Worm (Caenorhabditis elegans) whole organism, L4/young adult: ENCODE data around the gene msp-78.
A peak's percentile ranks its signal among the peaks of the same experiment; 100 is the strongest.
"Not testable (repeated sequence)": the region's sequence is repeated elsewhere in the genome, so short reads cannot be mapped to it uniquely, and the experiment has no call there.

ENCODE experiments used
- W03F9.2 ChIP-seq: fragments of 150-350 bp; optimal IDR thresholded peaks from 2 replicates; lab custom pipeline; 2014; ENCODE audit warnings: missing biosample characterization, missing genetic modification characterization
- dao-5 ChIP-seq: sonication (generic microtip); optimal IDR thresholded peaks from 2 replicates; lab custom pipeline; 2016; ENCODE audit warnings: missing genotype, missing genetic modification characterization, moderate library complexity, missing compliant biosample characterization
- him-1 ChIP-seq: sonication (generic microtip); optimal IDR thresholded peaks from 2 replicates; lab custom pipeline; 2016; ENCODE audit warnings: missing genotype, missing genetic modification reagents, missing genetic modification characterization, missing compliant biosample characterization

The msp-78 gene

DNA sequence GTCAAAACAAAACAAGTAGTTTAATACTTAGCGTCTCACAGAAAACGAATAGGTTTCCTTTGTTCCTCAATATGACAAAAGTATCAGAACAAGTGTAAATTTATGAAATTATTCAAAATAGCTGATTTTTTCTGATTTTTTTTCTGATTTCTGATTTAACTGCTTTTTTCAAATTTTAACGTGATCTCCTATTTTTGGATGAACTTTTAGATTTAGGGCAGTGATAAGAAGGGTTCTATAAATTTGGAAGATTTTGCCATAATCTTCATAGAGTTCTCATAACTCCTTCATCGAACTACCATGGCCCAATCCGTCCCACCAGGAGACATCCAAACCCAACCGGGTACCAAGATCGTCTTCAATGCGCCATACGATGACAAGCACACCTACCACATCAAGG, at the start of gene msp-78:
Gene msp-78 (plus strand): TSS at position 301 of the 400 bp plus-strand sequence.
- not testable (repeated sequence) for TF ChIP-seq him-1; W03F9.2 (tag; lab: Kevin White, UChicago); dao-5 (tag; lab: Kevin White, UChicago)

DNA sequence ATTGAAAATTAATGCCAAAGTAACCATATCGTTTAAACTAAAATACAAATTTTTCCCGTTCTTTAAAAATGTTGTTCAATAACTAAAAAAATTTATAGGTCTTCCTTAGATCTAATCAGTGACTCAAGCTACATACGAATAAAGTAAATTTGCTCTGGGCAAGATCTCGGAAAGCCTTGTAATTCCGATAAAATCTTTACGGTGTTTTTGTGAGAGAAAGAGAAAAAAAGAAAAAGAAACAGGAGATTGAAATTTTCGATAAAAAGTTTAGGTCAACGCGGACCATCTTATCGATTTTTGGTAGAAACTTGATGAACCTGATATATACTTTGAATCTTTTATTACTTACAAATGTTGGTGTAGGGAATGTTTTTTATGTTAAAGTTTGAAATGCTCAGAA, 46.7 kb upstream of the msp-78 start:
- TF ChIP-seq W03F9.2 (tag; lab: Kevin White, UChicago) (no peak), him-1 (no peak), dao-5 (tag; lab: Kevin White, UChicago) (no peak)

DNA sequence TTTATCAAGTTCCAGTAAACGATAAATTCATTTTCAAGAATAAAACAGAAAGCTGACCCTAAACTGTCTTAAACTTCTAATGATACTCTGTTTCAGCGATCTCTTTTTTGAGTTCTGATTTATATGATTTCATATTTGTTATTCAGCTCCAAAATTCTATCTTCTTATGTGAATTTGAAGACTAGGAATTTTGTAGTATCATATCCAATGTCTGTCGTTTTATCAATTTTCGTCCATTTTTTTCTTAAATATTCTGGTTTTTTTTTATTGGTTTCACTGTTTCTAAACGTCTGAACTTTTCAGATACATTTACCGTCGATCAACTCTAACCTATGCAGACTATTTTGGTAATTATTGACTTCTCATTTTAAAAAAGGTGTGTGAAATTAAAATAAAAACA, 44.9 kb upstream of the msp-78 start, which contains the start of the genes nhr-138 and C28D4.18:
Gene nhr-138 (plus strand): TSS at position 304 of the 400 bp plus-strand sequence.
Gene C28D4.18 (plus strand): TSS at position 333 of the 400 bp plus-strand sequence.
- TF ChIP-seq dao-5 (tag; lab: Kevin White, UChicago) (no peak), him-1 (no peak), W03F9.2 (tag; lab: Kevin White, UChicago) (no peak)

DNA sequence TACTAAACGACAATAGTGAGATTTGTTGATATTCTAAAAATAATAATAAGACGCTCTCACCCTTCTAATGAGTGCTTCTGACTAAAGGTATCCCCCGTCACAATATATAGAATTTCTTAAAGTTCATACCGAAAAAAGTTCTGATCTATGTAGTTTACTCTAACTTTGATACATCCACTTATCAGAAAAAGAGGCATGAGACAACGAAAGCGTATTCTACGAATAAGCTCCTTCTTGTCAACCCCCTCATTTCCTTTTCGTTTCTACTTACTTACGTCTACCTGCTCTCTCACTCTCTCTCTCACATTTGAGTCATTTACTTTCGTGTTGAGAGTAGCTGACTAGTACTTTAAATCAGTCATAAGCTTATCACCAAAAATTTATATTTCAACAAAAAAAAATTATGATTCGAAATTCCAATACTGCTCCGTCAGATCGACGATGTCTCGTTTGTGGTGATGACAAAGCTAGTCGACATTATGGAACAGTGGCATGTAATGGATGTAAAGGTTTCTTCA, 44.3 kb upstream of the msp-78 start:
- TF ChIP-seq W03F9.2 (tag; lab: Kevin White, UChicago): no peak
- no peak for TF ChIP-seq dao-5 (tag; lab: Kevin White, UChicago)
- no peak for TF ChIP-seq him-1

DNA sequence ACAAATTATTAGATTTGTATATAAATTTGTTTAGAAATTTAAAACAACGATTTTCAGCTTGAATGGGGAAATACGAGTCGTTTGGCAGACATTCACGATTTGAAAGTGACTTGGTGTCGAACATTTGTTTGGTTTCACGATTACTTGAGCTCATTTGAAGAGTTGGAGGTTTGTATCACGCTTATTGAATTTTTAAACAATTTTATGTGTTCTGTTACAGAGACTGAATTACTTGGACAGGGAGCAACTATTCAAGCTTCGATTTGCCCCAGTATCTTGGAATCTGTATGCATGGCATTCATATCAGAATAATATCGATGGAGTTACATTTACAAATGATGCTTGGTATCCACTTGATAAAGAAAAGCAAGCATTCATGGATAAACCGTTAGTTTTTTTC, 42.6 kb upstream of the msp-78 start:
- TF ChIP-seq dao-5 (tag; lab: Kevin White, UChicago) (no peak), W03F9.2 (tag; lab: Kevin White, UChicago) (no peak), him-1 (no peak)

DNA sequence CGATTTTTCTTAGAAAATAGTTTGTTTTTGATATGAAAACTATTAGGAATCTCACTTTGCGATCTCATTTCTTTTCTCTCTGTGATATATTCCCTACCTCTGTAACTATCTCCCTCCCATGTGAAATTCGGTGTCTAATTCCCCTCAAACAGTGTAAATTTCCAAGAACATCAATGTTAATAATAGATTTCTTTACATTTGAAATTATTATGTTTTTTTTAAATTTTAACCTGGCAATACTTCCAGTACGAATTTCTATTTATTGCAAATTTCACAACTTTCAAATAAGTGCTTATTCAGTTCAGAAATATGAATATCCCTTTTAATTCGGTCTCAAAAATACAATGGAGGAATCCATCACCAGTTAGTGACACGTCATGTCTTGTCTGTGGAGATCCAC, 41.5 kb upstream of the msp-78 start, which contains the start of gene nhr-100:
Gene nhr-100 (plus strand): TSS at position 301 of the 400 bp plus-strand sequence.
- no peak for TF ChIP-seq him-1

DNA sequence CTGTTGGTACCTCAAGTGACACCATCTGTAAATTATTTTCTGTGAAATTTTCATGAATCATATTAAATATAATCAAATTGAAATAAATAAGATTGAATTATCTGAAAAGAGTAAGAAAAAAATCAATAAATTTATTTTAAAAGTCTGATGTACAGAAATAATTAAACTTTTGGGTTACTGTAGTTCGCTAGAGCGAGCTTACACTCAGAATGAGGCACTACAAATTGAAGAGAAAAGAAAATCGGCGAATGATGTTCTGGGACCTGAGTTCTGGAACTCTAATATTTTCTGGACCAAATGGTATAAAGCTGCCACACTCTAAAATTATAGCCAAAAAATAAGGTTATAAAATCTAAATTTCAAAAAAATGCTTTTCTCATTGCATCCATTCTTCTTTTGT, 35.9 kb upstream of the msp-78 start:
- TF ChIP-seq W03F9.2 (tag; lab: Kevin White, UChicago): peak; percentile 5
- TF ChIP-seq dao-5 (tag; lab: Kevin White, UChicago): no peak
- TF ChIP-seq him-1: no peak

DNA sequence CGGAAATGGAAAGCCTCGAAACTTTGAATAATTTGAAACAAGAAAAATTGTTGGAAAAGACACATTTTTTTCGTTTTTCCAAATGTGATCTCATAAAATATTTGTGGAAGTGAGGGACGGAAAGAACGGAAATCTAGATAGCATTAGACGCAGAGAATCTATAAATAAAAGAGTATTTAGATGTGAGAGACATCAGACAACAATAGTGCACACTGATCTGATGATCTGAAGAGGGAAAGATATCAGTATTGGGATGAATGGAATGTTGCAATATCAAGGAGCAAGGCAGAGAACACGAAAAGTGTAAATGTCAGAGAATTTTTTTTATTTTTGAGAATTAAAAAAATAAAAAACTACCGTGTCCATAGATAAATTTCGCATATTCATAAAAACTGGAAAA, 35.0 kb upstream of the msp-78 start:
- TF ChIP-seq W03F9.2 (tag; lab: Kevin White, UChicago) (no peak), dao-5 (tag; lab: Kevin White, UChicago) (no peak), him-1 (no peak)

DNA sequence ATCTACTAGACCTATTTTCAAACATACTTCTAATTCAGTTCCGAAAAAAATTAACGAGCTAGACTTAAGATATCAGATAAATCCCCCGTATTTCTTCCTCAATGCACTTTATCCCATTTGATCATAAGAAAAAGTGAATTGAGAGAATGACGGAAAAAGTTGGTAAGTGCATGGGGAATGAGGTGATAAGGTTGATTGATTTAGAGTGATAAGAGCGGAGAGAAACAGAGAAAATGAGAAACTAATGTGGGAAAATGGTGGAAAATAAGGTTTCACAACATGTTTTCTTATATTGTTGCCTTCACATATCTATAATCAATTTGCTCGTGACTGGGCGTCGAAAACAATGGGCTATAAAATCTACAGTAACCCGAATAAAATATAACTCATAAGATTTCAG, 34.1 kb upstream of the msp-78 start:
- TF ChIP-seq him-1 (no peak), W03F9.2 (tag; lab: Kevin White, UChicago) (peak; percentile 21), dao-5 (tag; lab: Kevin White, UChicago) (no peak)

DNA sequence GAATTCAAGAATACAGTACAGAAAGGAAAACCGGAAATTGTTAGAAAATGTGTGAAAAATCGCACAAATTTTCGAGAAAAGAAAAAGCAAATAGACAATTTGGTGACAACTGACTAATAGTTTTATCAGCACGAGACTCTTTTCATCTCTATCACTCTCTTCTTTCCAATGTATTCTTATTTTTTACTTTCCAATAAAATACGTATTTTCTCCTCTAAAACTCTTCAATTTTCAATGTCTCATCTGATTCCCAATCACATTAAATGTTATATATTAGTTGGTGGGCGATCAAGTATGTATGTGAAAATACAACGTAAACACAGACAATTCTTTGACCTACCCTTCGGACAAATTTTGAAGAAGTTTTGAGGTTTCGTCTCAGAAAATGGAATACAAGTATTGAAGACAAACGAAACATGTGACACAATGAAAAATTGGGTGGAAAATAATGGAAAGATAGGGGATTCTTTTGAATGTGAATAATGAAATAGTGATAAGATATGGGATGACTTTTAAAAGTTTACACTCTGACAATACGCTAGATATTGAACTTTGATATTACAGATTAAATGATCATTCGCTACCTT, 32.5 kb upstream of the msp-78 start, which contains the start of gene cka-1:
Gene cka-1 (minus strand): TSS at position 418 of the 587 bp plus-strand sequence.
- TF ChIP-seq W03F9.2 (tag; lab: Kevin White, UChicago) (no peak), dao-5 (tag; lab: Kevin White, UChicago) (no peak), him-1 (no peak)

DNA sequence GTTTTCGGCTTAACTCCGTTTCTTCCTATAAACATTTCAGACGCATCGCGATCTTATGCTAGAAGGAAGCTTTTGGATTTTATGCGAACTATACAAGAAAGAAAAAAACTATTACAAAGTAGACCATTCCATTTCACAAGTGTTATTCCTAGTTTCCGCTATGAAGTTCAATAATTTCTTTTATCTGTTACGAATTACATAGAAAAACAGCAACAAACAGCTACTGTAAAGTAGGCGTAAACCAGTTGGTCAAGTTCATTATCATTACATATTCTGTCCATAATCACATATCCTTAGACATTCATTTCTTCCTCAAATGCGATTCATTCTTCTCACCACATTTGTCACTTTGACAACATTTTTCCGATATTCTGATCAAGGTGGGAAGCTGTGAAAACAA, 31.7 kb upstream of the msp-78 start, which contains the start of gene C28D4.10:
Gene C28D4.10 (plus strand): TSS at position 301 of the 400 bp plus-strand sequence.
- TF ChIP-seq him-1 (no peak), W03F9.2 (tag; lab: Kevin White, UChicago) (no peak), dao-5 (tag; lab: Kevin White, UChicago) (no peak)

DNA sequence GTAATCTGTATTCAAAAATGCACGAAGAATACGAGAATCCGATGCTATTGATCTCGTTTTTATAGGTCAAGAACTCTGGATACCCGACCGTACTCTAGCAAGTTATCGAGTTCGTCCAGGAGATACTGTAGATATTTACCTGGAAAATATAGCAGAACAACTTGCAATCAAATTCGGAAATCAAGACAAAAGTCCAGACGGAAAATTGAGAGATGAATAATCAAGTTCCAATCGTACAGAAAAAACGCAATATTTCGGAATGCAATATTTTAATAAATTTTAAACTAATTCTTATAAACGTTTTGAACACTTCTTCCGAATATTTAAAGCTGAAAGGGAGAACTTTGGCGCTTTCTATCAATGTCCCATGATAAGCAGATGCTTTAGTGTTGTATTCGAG, 30.8 kb upstream of the msp-78 start:
- TF ChIP-seq him-1 (no peak), W03F9.2 (tag; lab: Kevin White, UChicago) (no peak), dao-5 (tag; lab: Kevin White, UChicago) (no peak)

DNA sequence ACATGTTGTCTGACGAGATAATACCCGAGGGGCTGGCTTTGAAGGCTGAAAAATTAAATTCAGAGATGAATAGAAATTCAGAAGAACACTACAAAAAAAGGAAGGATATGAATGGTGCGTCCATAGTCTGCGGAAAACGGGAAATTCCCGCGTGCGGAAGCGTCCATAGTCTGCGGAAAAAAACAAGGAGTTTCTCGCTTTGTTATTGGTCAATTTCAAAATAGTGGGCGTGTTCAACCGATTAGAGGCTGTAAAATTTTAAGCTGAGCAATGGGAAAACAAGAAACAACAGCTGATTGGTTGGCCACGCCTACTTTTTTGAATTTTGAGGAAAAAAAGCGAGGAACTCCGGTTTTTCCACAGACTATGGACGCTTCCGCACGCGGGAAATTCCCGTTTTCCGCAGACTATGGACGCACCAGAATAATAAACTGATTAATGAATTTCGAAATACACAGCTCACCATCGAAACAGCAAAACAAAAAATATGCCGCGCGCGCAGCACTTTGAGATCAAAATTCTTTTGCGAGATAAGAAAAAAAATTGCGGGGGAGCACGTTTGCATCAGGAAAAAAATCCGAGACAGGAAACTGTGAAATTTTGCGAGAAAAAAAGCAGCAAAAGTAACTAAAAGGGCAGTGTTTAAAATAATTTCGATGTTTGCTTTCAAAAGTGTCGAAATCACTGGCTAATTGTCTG, 28.8 kb upstream of the msp-78 start, which contains the start of gene gln-6:
Gene gln-6 (minus strand): TSS at position 51 of the 699 bp plus-strand sequence.
- not testable (repeated sequence) for TF ChIP-seq W03F9.2 (tag; lab: Kevin White, UChicago); dao-5 (tag; lab: Kevin White, UChicago); him-1

DNA sequence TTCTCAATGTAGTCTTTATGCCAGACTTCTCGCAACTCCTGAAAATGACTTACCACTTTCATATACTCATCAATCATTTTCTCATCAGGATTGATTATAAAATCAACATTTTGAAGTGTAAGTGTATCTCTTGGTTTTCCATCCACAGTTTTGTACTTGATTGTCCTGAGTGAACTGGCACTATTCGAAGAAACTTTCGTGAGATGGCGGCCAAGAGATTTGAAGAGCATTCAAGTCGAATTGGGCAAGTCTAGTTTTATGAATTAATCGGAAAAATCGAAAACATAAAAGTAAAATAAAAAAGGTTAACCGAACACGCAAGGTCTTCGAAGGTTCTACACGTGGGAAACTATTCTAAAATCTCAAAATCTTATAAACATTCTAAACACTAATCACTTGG, 27.0 kb upstream of the msp-78 start, which contains the start of gene C28D4.7:
Gene C28D4.7 (minus strand): TSS at position 265 of the 400 bp plus-strand sequence.
- TF ChIP-seq dao-5 (tag; lab: Kevin White, UChicago) (no peak), him-1 (no peak), W03F9.2 (tag; lab: Kevin White, UChicago) (no peak)
